Worm (Caenorhabditis elegans) whole organism, late embryonic: ENCODE data around the gene aagr-3.

Experiments used
- ama-1 ChIP-seq: fragments of 150-350 bp; optimal IDR thresholded peaks from 2 replicates; lab custom pipeline; 2014
- ceh-9 ChIP-seq: sonication (generic microtip); optimal IDR thresholded peaks from 2 replicates; lab custom pipeline; 2016; ENCODE audit warnings: mild to moderate bottlenecking, missing genetic modification characterization, inconsistent platforms, missing compliant biosample characterization
- fkh-10 ChIP-seq: fragments of 150-350 bp; optimal IDR thresholded peaks from 2 replicates; lab custom pipeline; 2014; ENCODE audit warnings: missing biosample characterization, missing genetic modification reagents, missing genetic modification characterization
- pros-1 ChIP-seq: fragments of 150-350 bp; optimal IDR thresholded peaks from 2 replicates; lab custom pipeline; 2014; ENCODE audit warnings: missing biosample characterization, missing genetic modification reagents, missing genetic modification characterization
- rnt-1 ChIP-seq: sonication (generic microtip); optimal IDR thresholded peaks from 2 replicates; lab custom pipeline; 2016; ENCODE audit warnings: missing genetic modification characterization, missing compliant biosample characterization
- tbx-2 ChIP-seq: sonication (generic microtip); optimal IDR thresholded peaks from 2 replicates; lab custom pipeline; 2016; ENCODE audit warnings: missing genetic modification characterization, missing compliant biosample characterization
- unc-55 ChIP-seq: sonication (generic microtip); optimal IDR thresholded peaks from 2 replicates; lab custom pipeline; 2017; ENCODE audit warnings: missing biosample characterization, missing genetic modification reagents, missing genetic modification characterization

DNA sequence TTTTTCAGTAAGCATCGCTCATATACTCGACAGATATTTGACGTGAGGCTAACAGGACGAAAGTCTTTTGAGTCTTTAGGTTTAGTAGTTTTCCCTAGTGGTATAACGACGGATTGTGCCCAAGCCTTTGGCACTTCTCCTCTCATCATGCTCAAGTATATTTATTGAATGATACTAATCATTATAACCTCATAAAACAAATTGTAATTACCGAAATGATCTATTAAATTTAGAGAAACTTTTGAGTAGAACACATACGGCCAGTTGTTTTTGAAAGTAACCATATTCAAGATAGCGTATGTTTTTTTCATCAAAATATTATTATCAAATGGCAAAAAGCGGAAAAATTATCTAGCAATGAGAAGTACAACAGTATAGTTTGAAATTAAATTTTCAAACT lies 42.0 kb upstream of the aagr-3 start:
- TF ChIP-seq ceh-9 (tag; lab: Kevin White, UChicago) (no peak), ama-1 (lab: Kevin White, UChicago) (no peak), tbx-2 (tag; lab: Kevin White, UChicago) (no peak), unc-55 (GFP tag; lab: Kevin White, UChicago) (no peak), pros-1 (tag; lab: Kevin White, UChicago) (no peak), fkh-10 (GFP tag; lab: Kevin White, UChicago) (no peak), rnt-1 (tag; lab: Kevin White, UChicago) (no peak)
